Worm (Caenorhabditis elegans): ENCODE data around the gene del-2.

The del-2 gene

ce11 chrIV:9643188-9643587 is 1.4 kb upstream of the del-2 start, which contains the start of gene degl-2:
TSS of gene degl-2 (plus strand) at chrIV:9643488.
- TF ChIP-seq gmeb-2 (tag; optimal IDR thresholded peaks at IDR 0.05) (no peak), pag-3 (tag; optimal IDR thresholded peaks at IDR 0.05; ENCODE audit: borderline replicate concordance) (no peak), ama-1 (optimal IDR thresholded peaks at IDR 0.05) (no peak), dve-1 (tag; optimal IDR thresholded peaks at IDR 0.05) (no peak), ceh-18 (tag; optimal IDR thresholded peaks at IDR 0.05) (no peak), sdc-2 (tag; optimal IDR thresholded peaks at IDR 0.05) (no peak), ceh-22 (tag; optimal IDR thresholded peaks at IDR 0.05) (no peak), ceh-14 (tag; optimal IDR thresholded peaks at IDR 0.05) (no peak), F13H6.1 (tag; optimal IDR thresholded peaks at IDR 0.05) (no peak), hlh-30 (tag; optimal IDR thresholded peaks at IDR 0.05; ENCODE audit: insufficient read depth) (no peak), pha-4 (tag; optimal IDR thresholded peaks at IDR 0.05) (no peak), fkh-10 (GFP tag; optimal IDR thresholded peaks at IDR 0.05) (no peak), unc-42 (tag; optimal IDR thresholded peaks at IDR 0.05) (no peak), tbx-7 (tag; optimal IDR thresholded peaks at IDR 0.05) (no peak), unc-86 (tag; optimal IDR thresholded peaks at IDR 0.05) (no peak), hlh-15 (tag; optimal IDR thresholded peaks at IDR 0.05) (no peak), lim-6 (tag; optimal IDR thresholded peaks at IDR 0.05) (no peak)

ce11 chrIV:9634848-9635247 is 7.0 kb downstream of the del-2 start, which contains the start of gene mca-1:
TSS of gene mca-1 (minus strand) at chrIV:9634948.
- no peak for TF ChIP-seq ceh-45 (GFP tag; IDR thresholded peaks at IDR 0.05)
- no peak for TF ChIP-seq ref-2 (tag; optimal IDR thresholded peaks at IDR 0.05)
- TF ChIP-seq ceh-22 (tag; optimal IDR thresholded peaks at IDR 0.05): no peak
- TF ChIP-seq elt-2 (tag; optimal IDR thresholded peaks at IDR 0.05): no peak
- no peak for TF ChIP-seq pha-4 (tag; optimal IDR thresholded peaks at IDR 0.05)
- no peak for TF ChIP-seq ceh-24 (tag; optimal IDR thresholded peaks at IDR 0.05)
- no peak for TF ChIP-seq ama-1 (optimal IDR thresholded peaks at IDR 0.05)
- TF ChIP-seq ttx-3 (tag; optimal IDR thresholded peaks at IDR 0.05): no peak
- TF ChIP-seq pqm-1 (tag; optimal IDR thresholded peaks at IDR 0.05): no peak
- TF ChIP-seq unc-3 (GFP tag; conservative IDR thresholded peaks at IDR 0.05): no peak
- no peak for TF ChIP-seq unc-3 (tag; optimal IDR thresholded peaks at IDR 0.05)
- no peak for TF ChIP-seq ztf-16 (tag; optimal IDR thresholded peaks at IDR 0.05)
- no peak for TF ChIP-seq ceh-30 (tag; optimal IDR thresholded peaks at IDR 0.05)
- no peak for TF ChIP-seq ceh-31 (tag; optimal IDR thresholded peaks at IDR 0.05)
- TF ChIP-seq Y22D7AL.16 (tag; optimal IDR thresholded peaks at IDR 0.05): no peak
- no peak for TF ChIP-seq ceh-34 (tag; optimal IDR thresholded peaks at IDR 0.05)
- no peak for TF ChIP-seq ceh-48 (tag; optimal IDR thresholded peaks at IDR 0.05)
- TF ChIP-seq ceh-14 (tag; optimal IDR thresholded peaks at IDR 0.05): no peak
- TF ChIP-seq pros-1 (tag; optimal IDR thresholded peaks at IDR 0.05): no peak
- no peak for TF ChIP-seq tbx-7 (tag; optimal IDR thresholded peaks at IDR 0.05)
- no peak for TF ChIP-seq fkh-10 (GFP tag; optimal IDR thresholded peaks at IDR 0.05)

DNA sequence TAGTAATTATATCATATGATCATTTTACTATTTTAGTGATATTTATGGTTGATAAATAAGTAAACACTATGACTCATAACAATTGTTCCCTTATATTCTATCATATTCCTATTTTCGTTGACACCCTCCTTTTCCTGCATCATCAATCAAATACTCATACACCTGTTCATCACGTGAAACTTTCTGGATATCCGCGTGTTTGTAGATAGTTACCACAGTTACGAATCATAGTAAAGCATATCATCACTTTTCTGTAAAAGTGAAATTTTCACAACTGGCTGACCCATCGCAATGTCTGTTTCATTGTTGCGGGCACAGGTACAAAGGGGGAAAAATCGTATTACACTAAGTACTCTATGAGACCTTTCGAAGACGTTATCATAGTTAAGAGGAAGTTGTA is 7.9 kb downstream of the del-2 start:
- TF ChIP-seq sox-4 (tag; optimal IDR thresholded peaks at IDR 0.05) (no peak), syd-9 (tag; optimal IDR thresholded peaks at IDR 0.05) (no peak), C08G9.2 (tag; optimal IDR thresholded peaks at IDR 0.05) (no peak), T23F11.4 (GFP tag; optimal IDR thresholded peaks at IDR 0.05) (no peak), lim-6 (tag; optimal IDR thresholded peaks at IDR 0.05) (no peak), pat-9 (tag; optimal IDR thresholded peaks at IDR 0.05) (no peak), rnt-1 (tag; optimal IDR thresholded peaks at IDR 0.05) (no peak), ceh-30 (tag; optimal IDR thresholded peaks at IDR 0.05) (no peak), hlh-13 (GFP tag; optimal IDR thresholded peaks at IDR 0.05) (no peak)

ce11 chrIV:9632966-9633494 is 8.8 kb downstream of the del-2 start:
- TF ChIP-seq pat-9 (tag; optimal IDR thresholded peaks at IDR 0.05) (no peak), pros-1 (tag; optimal IDR thresholded peaks at IDR 0.05) (no peak), ahr-1 (tag; optimal IDR thresholded peaks at IDR 0.05) (no peak), ceh-9 (tag; optimal IDR thresholded peaks at IDR 0.05) (no peak), sox-2 (GFP tag; IDR thresholded peaks at IDR 0.05) (no peak), pag-3 (tag; optimal IDR thresholded peaks at IDR 0.05; ENCODE audit: borderline replicate concordance) (no peak), unc-42 (tag; optimal IDR thresholded peaks at IDR 0.05) (no peak), pha-4 (tag; optimal IDR thresholded peaks at IDR 0.05) (no peak), ceh-34 (tag; optimal IDR thresholded peaks at IDR 0.05) (no peak), sdc-2 (tag; optimal IDR thresholded peaks at IDR 0.05) (no peak), rnt-1 (tag; optimal IDR thresholded peaks at IDR 0.05) (no peak), ceh-6 (GFP tag; optimal IDR thresholded peaks at IDR 0.05) (no peak), hlh-6 (tag; optimal IDR thresholded peaks at IDR 0.05) (no peak)
